Fruit fly (Drosophila melanogaster) whole organism, embryonic: ENCODE data around the gene Indy.

ENCODE experiments used
- Atf-2 ChIP-seq: fragments of 200-800 bp; sonication (Bioruptor generic); optimal IDR thresholded peaks from 2 replicates; lab custom pipeline; 2016; ENCODE audit warnings: missing biosample characterization, missing genetic modification characterization
- Bgb ChIP-seq: fragments of 200-800 bp; sonication (Bioruptor generic); IDR thresholded peaks from 2 replicates; pipeline ENCODE4 v1.3.6; 2022; ENCODE audit warnings: missing biosample characterization, missing genetic modification characterization; ENCODE audit not compliant: partially characterized antibody
- CG1024 ChIP-seq: fragments of 200-800 bp; sonication (Bioruptor generic); IDR thresholded peaks from 2 replicates; pipeline ENCODE4 v1.3.6; 2022; ENCODE audit warnings: missing biosample characterization, missing genetic modification characterization
- CG10321 ChIP-seq: fragments of 200-800 bp; sonication (Bioruptor generic); IDR thresholded peaks from 2 replicates; pipeline ENCODE4 v1.3.6; 2022; ENCODE audit warnings: missing biosample characterization, missing genetic modification characterization
- CG10543 ChIP-seq: fragments of 200-800 bp; sonication (Bioruptor generic); optimal IDR thresholded peaks from 3 replicates; lab custom pipeline; 2017; ENCODE audit warnings: missing biosample characterization, mild to moderate bottlenecking, missing genetic modification characterization, moderate library complexity
- CG10979 ChIP-seq: fragments of 200-800 bp; sonication (Bioruptor generic); optimal IDR thresholded peaks from 2 replicates; lab custom pipeline; 2018; ENCODE audit warnings: missing biosample characterization, mild to moderate bottlenecking, missing genetic modification characterization, moderate library complexity
- CG11695 ChIP-seq: fragments of 200-800 bp; sonication (Bioruptor generic); IDR thresholded peaks from 3 replicates; pipeline ENCODE4 v1.3.6; 2022; ENCODE audit warnings: missing biosample characterization, missing genetic modification characterization
- CG12219 ChIP-seq: fragments of 200-800 bp; sonication (Bioruptor generic); optimal IDR thresholded peaks from 3 replicates; lab custom pipeline; 2018; ENCODE audit warnings: missing biosample characterization, mild to moderate bottlenecking, missing genetic modification characterization
- CG12769 ChIP-seq: fragments of 200-800 bp; sonication (Bioruptor generic); optimal IDR thresholded peaks from 2 replicates; lab custom pipeline; 2019; ENCODE audit warnings: missing biosample characterization, mild to moderate bottlenecking, missing genetic modification characterization, moderate library complexity
- CG15269 ChIP-seq: fragments of 200-800 bp; sonication (Bioruptor generic); optimal IDR thresholded peaks from 2 replicates; lab custom pipeline; 2018; ENCODE audit warnings: missing biosample characterization, mild to moderate bottlenecking, missing genetic modification characterization, moderate library complexity
- CG16779 ChIP-seq: fragments of 200-800 bp; sonication (Bioruptor generic); IDR thresholded peaks from 2 replicates; pipeline ENCODE4 v1.3.6; 2022; ENCODE audit warnings: missing biosample characterization, missing genetic modification characterization
- CG1832 ChIP-seq: fragments of 200-800 bp; sonication (Bioruptor generic); optimal IDR thresholded peaks from 2 replicates; lab custom pipeline; 2017; ENCODE audit warnings: missing biosample characterization, mild to moderate bottlenecking, missing genetic modification characterization, inconsistent platforms
- CG3065 ChIP-seq: fragments of 200-800 bp; sonication (Bioruptor generic); optimal IDR thresholded peaks from 2 replicates; lab custom pipeline; 2016; ENCODE audit warnings: missing biosample characterization, missing genetic modification characterization
- CG32772 ChIP-seq: fragments of 200-800 bp; sonication (Bioruptor generic); IDR thresholded peaks from 2 replicates; pipeline ENCODE4 v1.3.6; 2022; ENCODE audit warnings: missing biosample characterization, missing genetic modification characterization
- CG5180 ChIP-seq: fragments of 200-800 bp; sonication (Bioruptor generic); optimal IDR thresholded peaks from 3 replicates; lab custom pipeline; 2017; ENCODE audit warnings: missing biosample characterization, missing genetic modification characterization, mild to moderate bottlenecking, moderate library complexity, missing genetic modification reagents
- CG7271 ChIP-seq: fragments of 200-800 bp; sonication (Bioruptor generic); optimal IDR thresholded peaks from 2 replicates; lab custom pipeline; 2018; ENCODE audit warnings: missing biosample characterization, mild to moderate bottlenecking, missing genetic modification characterization, moderate library complexity
- CG8290 ChIP-seq, 3 experiments: fragments of 200-800 bp; sonication (Bioruptor generic); optimal IDR thresholded peaks; 2 replicates each; lab custom pipeline; 2016 to 2019; ENCODE audit warnings: missing biosample characterization in 3 of 3, missing genetic modification characterization in 3 of 3, mild to moderate bottlenecking in 2 of 3, moderate library complexity in 1 of 3
- CG8359 ChIP-seq: fragments of 200-800 bp; sonication (Bioruptor generic); optimal IDR thresholded peaks from 2 replicates; lab custom pipeline; 2017; ENCODE audit warnings: missing biosample characterization, mild to moderate bottlenecking, missing genetic modification characterization, borderline replicate concordance
- Deaf1 ChIP-seq: fragments of 200-800 bp; optimal IDR thresholded peaks from 3 replicates; lab custom pipeline; 2019; ENCODE audit warnings: missing biosample characterization, mild to moderate bottlenecking, missing genetic modification characterization, moderate library complexity
- Doc3 ChIP-seq: fragments of 200-800 bp; sonication (Bioruptor generic); IDR thresholded peaks from 3 replicates; pipeline ENCODE4 v1.3.6; 2022; ENCODE audit warnings: missing biosample characterization, missing genetic modification characterization; ENCODE audit not compliant: partially characterized antibody
- Dp ChIP-seq: fragments of 200-800 bp; sonication (Bioruptor generic); optimal IDR thresholded peaks from 2 replicates; lab custom pipeline; 2018; ENCODE audit warnings: missing biosample characterization, mild to moderate bottlenecking, missing genetic modification characterization, moderate library complexity
- E2f1 ChIP-seq: fragments of 200-800 bp; sonication (Bioruptor generic); IDR thresholded peaks from 2 replicates; pipeline ENCODE4 v1.3.6; 2022; ENCODE audit warnings: missing biosample characterization, missing genetic modification characterization
- Fer1 ChIP-seq: fragments of 200-800 bp; sonication (Bioruptor generic); optimal IDR thresholded peaks from 2 replicates; lab custom pipeline; 2017; ENCODE audit warnings: missing biosample characterization, mild to moderate bottlenecking, missing genetic modification characterization
- HLH3B ChIP-seq: fragments of 200-800 bp; sonication (Bioruptor generic); IDR thresholded peaks from 2 replicates; pipeline ENCODE4 v1.3.6; 2022; ENCODE audit warnings: missing biosample characterization, missing genetic modification characterization
- Hr51 ChIP-seq, 2 experiments: fragments of 200-800 bp; sonication (Bioruptor generic); optimal IDR thresholded peaks; 2 replicates in 1 of 2; 3 replicates in 1 of 2; lab custom pipeline; 2016 to 2018; ENCODE audit warnings: missing biosample characterization in 2 of 2, missing genetic modification characterization in 2 of 2, mild to moderate bottlenecking in 1 of 2, moderate library complexity in 1 of 2
- Lhr ChIP-seq: fragments of 200-800 bp; sonication (Bioruptor generic); optimal IDR thresholded peaks from 3 replicates; lab custom pipeline; 2017; ENCODE audit warnings: mild to moderate bottlenecking, missing biosample characterization, missing genetic modification reagents, missing genetic modification characterization
- Myb ChIP-seq: fragments of 200-800 bp; sonication (Bioruptor generic); optimal IDR thresholded peaks from 2 replicates; lab custom pipeline; 2016; ENCODE audit warnings: missing biosample characterization, missing genetic modification characterization
- Pdp1 ChIP-seq, 2 experiments: fragments of 200-800 bp; sonication (Bioruptor generic); optimal IDR thresholded peaks; 3 replicates each; lab custom pipeline; 2016; ENCODE audit warnings: missing biosample characterization in 2 of 2, missing genetic modification characterization in 2 of 2, mild to moderate bottlenecking in 1 of 2, moderate library complexity in 1 of 2
- Sox100B ChIP-seq: fragments of 200-800 bp; sonication (Bioruptor generic); optimal IDR thresholded peaks from 3 replicates; lab custom pipeline; 2018; ENCODE audit warnings: missing biosample characterization, mild to moderate bottlenecking, missing genetic modification characterization
- Spps ChIP-seq: fragments of 200-800 bp; sonication (Bioruptor generic); optimal IDR thresholded peaks from 2 replicates; lab custom pipeline; 2018; ENCODE audit warnings: missing biosample characterization, mild to moderate bottlenecking, missing genetic modification characterization
- Trl ChIP-seq, 3 experiments: fragments of >200 bp in 2 of 3; fragments of 200-800 bp in 1 of 3; sonication (Bioruptor generic) in 1 of 3; optimal IDR thresholded peaks; 2 replicates in 1 of 3; 3 replicates in 2 of 3; lab custom pipeline; 2016 to 2017; ENCODE audit warnings: missing biosample characterization in 1 of 3, missing genetic modification characterization in 1 of 3
- cas ChIP-seq: fragments of 200-800 bp; sonication (Bioruptor generic); IDR thresholded peaks from 2 replicates; pipeline ENCODE4 v1.3.6; 2022; ENCODE audit warnings: missing biosample characterization, missing genetic modification characterization
- cg ChIP-seq: fragments of 200-800 bp; sonication (Bioruptor generic); optimal IDR thresholded peaks from 3 replicates; lab custom pipeline; 2019; ENCODE audit warnings: missing biosample characterization, mild to moderate bottlenecking, missing genetic modification characterization, moderate library complexity
- chinmo ChIP-seq: fragments of 200-800 bp; sonication (Bioruptor generic); IDR thresholded peaks from 4 replicates; pipeline ENCODE4 v1.3.6; 2022; ENCODE audit warnings: missing biosample characterization, missing genetic modification characterization; ENCODE audit not compliant: partially characterized antibody
- chm ChIP-seq: fragments of 200-800 bp; sonication (Bioruptor generic); IDR thresholded peaks from 2 replicates; pipeline ENCODE4 v1.3.6; 2022; ENCODE audit warnings: missing biosample characterization, missing genetic modification characterization
- croc ChIP-seq: fragments of 200-800 bp; sonication (Bioruptor generic); conservative IDR thresholded peaks from 3 replicates; pipeline ENCODE4 v1.3.6; 2022; ENCODE audit warnings: missing biosample characterization, missing genetic modification characterization
- fd96Cb ChIP-seq: fragments of 200-800 bp; sonication (Bioruptor generic); optimal IDR thresholded peaks from 2 replicates; lab custom pipeline; 2018; ENCODE audit warnings: missing biosample characterization, mild to moderate bottlenecking, missing genetic modification characterization, moderate library complexity
- gcm2 ChIP-seq: fragments of 200-800 bp; sonication (Bioruptor generic); optimal IDR thresholded peaks from 2 replicates; lab custom pipeline; 2016; ENCODE audit warnings: missing biosample characterization, missing genetic modification characterization
- gt ChIP-seq: fragments of 200-800 bp; sonication (Bioruptor generic); IDR thresholded peaks from 2 replicates; pipeline ENCODE4 v1.3.6; 2022; ENCODE audit warnings: missing biosample characterization, missing genetic modification characterization
- hb ChIP-seq: fragments of 200-800 bp; sonication (Bioruptor generic); IDR thresholded peaks from 3 replicates; pipeline ENCODE4 v1.3.6; 2022; ENCODE audit warnings: missing biosample characterization, missing genetic modification characterization; ENCODE audit not compliant: partially characterized antibody
- hkb ChIP-seq, 2 experiments: fragments of 200-800 bp in 1 of 2; fragments of >200 bp in 1 of 2; sonication (Bioruptor generic) in 1 of 2; IDR thresholded peaks in 1 of 2; optimal IDR thresholded peaks in 1 of 2; 2 replicates each; pipeline versions ENCODE4 v1.3.6 to Lab custom; 2017 to 2022; ENCODE audit warnings: missing biosample characterization in 1 of 2, missing genetic modification characterization in 1 of 2
- jumu ChIP-seq: fragments of 200-800 bp; sonication (Bioruptor generic); optimal IDR thresholded peaks from 3 replicates; lab custom pipeline; 2016; ENCODE audit warnings: missing biosample characterization, missing genetic modification characterization
- run ChIP-seq: fragments of 200-800 bp; sonication (Bioruptor generic); optimal IDR thresholded peaks from 3 replicates; lab custom pipeline; 2018; ENCODE audit warnings: missing biosample characterization, mild to moderate bottlenecking, missing genetic modification characterization
- sens ChIP-seq: fragments of 200-800 bp; sonication (Bioruptor generic); peaks from one replicate; lab custom pipeline; 2016; ENCODE audit warnings: missing biosample characterization, missing genetic modification characterization
- unc-4 ChIP-seq: fragments of 200-800 bp; sonication (Bioruptor generic); IDR thresholded peaks from 2 replicates; pipeline ENCODE4 v1.3.6; 2022; ENCODE audit warnings: missing biosample characterization, missing genetic modification characterization; ENCODE audit not compliant: partially characterized antibody
- wek ChIP-seq: fragments of 200-800 bp; sonication (Bioruptor generic); optimal IDR thresholded peaks from 3 replicates; lab custom pipeline; 2018; ENCODE audit warnings: missing biosample characterization, mild to moderate bottlenecking, missing genetic modification characterization, moderate library complexity
- yki ChIP-seq: fragments of >200 bp; optimal IDR thresholded peaks from 3 replicates; lab custom pipeline; 2018
- z ChIP-seq: fragments of 200-800 bp; sonication (Bioruptor generic); IDR thresholded peaks from 3 replicates; pipeline ENCODE4 v1.3.6; 2022; ENCODE audit warnings: missing biosample characterization, missing genetic modification characterization

Gene Indy

DNA sequence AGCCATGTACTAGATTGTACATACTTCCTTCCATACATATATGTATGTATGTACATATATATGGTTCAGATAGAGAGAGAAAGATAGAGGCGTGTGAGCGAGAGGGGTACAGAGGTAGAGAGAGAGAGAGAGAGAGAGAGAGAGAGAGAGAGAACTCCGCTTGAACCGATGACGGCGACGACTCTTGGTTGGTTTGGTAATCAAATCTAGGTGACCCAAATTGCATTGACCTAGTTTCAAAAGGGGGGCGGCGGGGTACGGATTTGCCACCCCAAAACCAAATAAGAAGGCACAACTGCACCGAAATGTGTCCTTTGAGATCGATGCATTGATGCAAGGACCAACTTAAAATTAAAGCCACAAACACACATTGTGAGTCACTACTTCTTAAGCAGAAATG lies 58.2 kb downstream of the Indy start (continued):
- TF ChIP-seq CG8290 (GFP tag; optimal IDR thresholded peaks at IDR 0.05; lab: Kevin White, UChicago) (no peak), CG8290 (tag; optimal IDR thresholded peaks at IDR 0.05; lab: Kevin White, UChicago) (peak in 1 of 2 experiments; percentile 1), Myb (GFP tag; lab: Kevin White, UChicago) (no peak), CG11695 (no peak), z (GFP tag; lab: Robert Waterston, UW) (0 out of 3 replicates have a peak, but pooled peaks have one; percentile 34), Hr51 (GFP tag; optimal IDR thresholded peaks at IDR 0.05; lab: Kevin White, UChicago) (no peak), run (no peak), yki (lab: Kevin White, UChicago) (peak; percentile 20), CG1024 (GFP tag; lab: Robert Waterston, UW) (no peak), CG5180 (GFP tag; lab: Kevin White, UChicago) (no peak), Spps (tag; lab: Kevin White, UChicago) (no peak), wek (GFP tag; lab: Kevin White, UChicago) (no peak), sens (GFP tag; lab: Kevin White, UChicago) (peak; percentile 18), Atf-2 (GFP tag; lab: Kevin White, UChicago) (no peak), CG12769 (peak; percentile 16), fd96Cb (tag; lab: Kevin White, UChicago) (no peak), CG12219 (no peak), CG32772 (no peak), Fer1 (GFP tag; lab: Kevin White, UChicago) (no peak), CG16779 (GFP tag; lab: Robert Waterston, UW) (no peak), hb (no peak), Pdp1 (GFP tag; optimal IDR thresholded peaks at IDR 0.05; lab: Kevin White, UChicago) (peak in 1 of 2 experiments; percentile 67), Deaf1 (peak; percentile 78), CG8359 (GFP tag; lab: Kevin White, UChicago) (no peak), gcm2 (GFP tag; lab: Kevin White, UChicago) (no peak), unc-4 (GFP tag; lab: Robert Waterston, UW) (no peak), CG10321 (GFP tag; lab: Robert Waterston, UW) (peak; percentile 66; the same call in 1 of the 2 replicates), CG1832 (GFP tag; lab: Kevin White, UChicago) (peak; percentile 67), cg (GFP tag; lab: Kevin White, UChicago) (peak; percentile 11), Lhr (GFP tag; lab: Kevin White, UChicago) (no peak), CG7271 (tag; lab: Kevin White, UChicago) (no peak), chinmo (GFP tag; lab: Robert Waterston, UW) (0 out of 4 replicates have a peak, but pooled peaks have one; percentile 69), Bgb (no peak), Trl (optimal IDR thresholded peaks at IDR 0.05; lab: Kevin White, UChicago) (peak; percentile 55 to 74), Trl (GFP tag; optimal IDR thresholded peaks at IDR 0.05; lab: Kevin White, UChicago) (no peak)
- TF ChIP-seq, all 482 proteins: peak for 24

dm6 chr3L:18786427-18787104 lies 59.5 kb downstream of the Indy start:
- TF ChIP-seq CG10979 (tag; lab: Kevin White, UChicago) (no peak), Fer1 (GFP tag; lab: Kevin White, UChicago) (peak; percentile 42), HLH3B (GFP tag; lab: Robert Waterston, UW) (peak; percentile 29), wek (GFP tag; lab: Kevin White, UChicago) (no peak), CG15269 (tag; lab: Kevin White, UChicago) (peak; percentile 80), hkb (optimal IDR thresholded peaks at IDR 0.05; lab: Kevin White, UChicago) (no peak), hkb (GFP tag; IDR thresholded peaks at IDR 0.05; lab: Robert Waterston, UW) (peak; percentile 42), chm (GFP tag; lab: Robert Waterston, UW) (no peak), gt (GFP tag; lab: Robert Waterston, UW) (no peak), croc (GFP tag; lab: Robert Waterston, UW) (no peak), Dp (peak; percentile 19), cas (no peak), jumu (GFP tag; lab: Kevin White, UChicago) (no peak), E2f1 (GFP tag; lab: Robert Waterston, UW) (peak; percentile 58), CG10543 (GFP tag; lab: Kevin White, UChicago) (peak; percentile 87), Sox100B (GFP tag; lab: Kevin White, UChicago) (peak; percentile 88), CG3065 (no peak), Doc3 (GFP tag; lab: Robert Waterston, UW) (no peak)
